Worm (Caenorhabditis elegans) whole organism, L1 larva: ENCODE data around the gene cku-80.

Experiments used
- C16A3.4 ChIP-seq: fragments of 150-350 bp; optimal IDR thresholded peaks from 2 replicates; lab custom pipeline; 2014; ENCODE audit warnings: missing biosample characterization, missing genetic modification characterization
- ces-1 ChIP-seq: fragments of 150-350 bp; optimal IDR thresholded peaks from 2 replicates; lab custom pipeline; 2014; ENCODE audit warnings: missing biosample characterization, missing genetic modification reagents, missing genetic modification characterization
- egl-27 ChIP-seq, 2 experiments: fragments of 150-350 bp in 1 of 2; sonication (generic microtip); optimal IDR thresholded peaks; 3 replicates each; lab custom pipeline; 2017 to 2018; ENCODE audit warnings: missing biosample characterization in 2 of 2, missing genetic modification characterization in 2 of 2, missing genetic modification reagents in 2 of 2
- ets-5 ChIP-seq: fragments of 200-800 bp; sonication (Bioruptor generic); IDR thresholded peaks from 2 replicates; pipeline ENCODE4 v1.3.6; 2022; ENCODE audit warnings: missing genetic modification characterization, missing compliant biosample characterization
- irx-1 ChIP-seq: sonication (generic microtip); optimal IDR thresholded peaks from 2 replicates; lab custom pipeline; 2016; ENCODE audit warnings: missing genetic modification characterization, missing compliant biosample characterization
- jun-1 ChIP-seq: fragments of 150-350 bp; optimal IDR thresholded peaks from 2 replicates; lab custom pipeline; 2014; ENCODE audit warnings: missing biosample characterization, missing genetic modification reagents, missing genetic modification characterization
- nhr-237 ChIP-seq: fragments of 150-350 bp; optimal IDR thresholded peaks from 2 replicates; lab custom pipeline; 2014; ENCODE audit warnings: missing biosample characterization, missing genetic modification characterization
- nhr-76 ChIP-seq: sonication (generic microtip); optimal IDR thresholded peaks from 2 replicates; lab custom pipeline; 2017; ENCODE audit warnings: missing biosample characterization, missing genetic modification characterization
- nhr-77 ChIP-seq: fragments of 150-350 bp; optimal IDR thresholded peaks from 2 replicates; lab custom pipeline; 2014; ENCODE audit warnings: missing biosample characterization, missing genetic modification characterization
- nhr-90 ChIP-seq: sonication (generic microtip); optimal IDR thresholded peaks from 2 replicates; lab custom pipeline; 2016; ENCODE audit warnings: mild to moderate bottlenecking, missing genetic modification characterization, missing compliant biosample characterization; ENCODE audit not compliant: poor library complexity
- pqm-1 ChIP-seq: sonication (generic microtip); optimal IDR thresholded peaks from 3 replicates; lab custom pipeline; 2017; ENCODE audit warnings: missing biosample characterization, missing genetic modification characterization
- unc-62 ChIP-seq: fragments of 150-350 bp; optimal IDR thresholded peaks from 2 replicates; lab custom pipeline; 2014; ENCODE audit warnings: missing biosample characterization, missing genetic modification reagents, missing genetic modification characterization
- zag-1 ChIP-seq: fragments of 150-350 bp; optimal IDR thresholded peaks from 2 replicates; lab custom pipeline; 2014; ENCODE audit warnings: missing biosample characterization, missing genetic modification characterization
- ztf-11 ChIP-seq, 2 experiments: sonication (generic microtip); optimal IDR thresholded peaks; 2 replicates each; lab custom pipeline; 2016 to 2017; ENCODE audit warnings: missing genetic modification characterization in 2 of 2, missing biosample characterization in 1 of 2, missing compliant biosample characterization in 1 of 2

ce11 chrIII:4449357-4449756 is 29.7 kb downstream of the cku-80 start:
- TF ChIP-seq unc-62 (GFP tag; lab: Kevin White, UChicago) (no peak), nhr-237 (no peak), pqm-1 (tag; lab: Kevin White, UChicago) (no peak), ces-1 (GFP tag; lab: Kevin White, UChicago) (no peak), ets-5 (GFP tag; lab: Robert Waterston, UW) (no peak), nhr-77 (tag; lab: Kevin White, UChicago) (no peak), ztf-11 (tag; optimal IDR thresholded peaks at IDR 0.05; lab: Kevin White, UChicago) (no peak), nhr-90 (tag; lab: Kevin White, UChicago) (no peak), nhr-76 (no peak), zag-1 (tag; lab: Kevin White, UChicago) (no peak), jun-1 (tag; lab: Kevin White, UChicago) (no peak), egl-27 (tag; optimal IDR thresholded peaks at IDR 0.05; lab: Kevin White, UChicago) (no peak), irx-1 (tag; lab: Kevin White, UChicago) (no peak), C16A3.4 (tag; lab: Kevin White, UChicago) (no peak)
